Worm (Caenorhabditis elegans): Measurements from ENCODE around the gene C08F1.8.

ce11 chrII:1771785-1772184, 36.3 kb downstream of the C08F1.8 start, which contains the start of gene math-3:
- TF ChIP-seq F39B2.1 (GFP tag; IDR thresholded peaks at IDR 0.05): no peak
- TF ChIP-seq fkh-3 (tag; optimal IDR thresholded peaks at IDR 0.05): no peak
- TF ChIP-seq pha-4 (tag; optimal IDR thresholded peaks at IDR 0.05): no peak
- TF ChIP-seq ceh-27 (GFP tag; optimal IDR thresholded peaks at IDR 0.05): no peak
- TF ChIP-seq hmg-1.2 (GFP tag; IDR thresholded peaks at IDR 0.05): no peak
- no peak for TF ChIP-seq let-526 (GFP tag; IDR thresholded peaks at IDR 0.05)
- TF ChIP-seq ama-1 (optimal IDR thresholded peaks at IDR 0.05): no peak
- no peak for TF ChIP-seq ama-1 (GFP tag; optimal IDR thresholded peaks at IDR 0.05)
